Worm (Caenorhabditis elegans) whole organism, L2 larva: Measurements from ENCODE around the gene C34F11.1.
A peak's percentile ranks its signal among the peaks of the same experiment; 100 is the strongest.

Source experiments
- C34F6.9 ChIP-seq: fragments of 150-350 bp; optimal IDR thresholded peaks from 2 replicates; lab custom pipeline; 2014; ENCODE audit warnings: missing biosample characterization, missing genetic modification characterization
- F13H6.1 ChIP-seq: sonication (generic microtip); optimal IDR thresholded peaks from 2 replicates; lab custom pipeline; 2016; ENCODE audit warnings: missing genetic modification characterization, missing compliant biosample characterization
- R02D3.7 ChIP-seq: fragments of 150-350 bp; optimal IDR thresholded peaks from 2 replicates; lab custom pipeline; 2014; ENCODE audit warnings: missing biosample characterization, missing genetic modification characterization
- Y55F3AM.14 ChIP-seq: fragments of 200-800 bp; sonication (Bioruptor generic); optimal IDR thresholded peaks from 2 replicates; lab custom pipeline; 2018; ENCODE audit warnings: mild to moderate bottlenecking, missing genetic modification characterization, missing compliant biosample characterization
- ZK546.5 ChIP-seq: sonication (generic microtip); optimal IDR thresholded peaks from 2 replicates; lab custom pipeline; 2017; ENCODE audit warnings: missing biosample characterization, missing genetic modification characterization
- alr-1 ChIP-seq: fragments of 150-350 bp; optimal IDR thresholded peaks from 2 replicates; lab custom pipeline; 2014; ENCODE audit warnings: missing biosample characterization, missing genetic modification characterization
- aly-2 ChIP-seq: fragments of 150-350 bp; optimal IDR thresholded peaks from 2 replicates; lab custom pipeline; 2014; ENCODE audit warnings: missing biosample characterization, missing genetic modification characterization
- ama-1 ChIP-seq: fragments of 150-350 bp; optimal IDR thresholded peaks from 2 replicates; lab custom pipeline; 2018; ENCODE audit warnings: inconsistent platforms
- blmp-1 ChIP-seq: sonication (generic microtip); optimal IDR thresholded peaks from 2 replicates; lab custom pipeline; 2017; ENCODE audit warnings: missing genetic modification characterization, mild to moderate bottlenecking, missing compliant biosample characterization, antibody characterized with exemption, moderate library complexity; ENCODE audit not compliant: insufficient read depth
- ceh-16 ChIP-seq: fragments of 150-350 bp; optimal IDR thresholded peaks from 2 replicates; lab custom pipeline; 2014; ENCODE audit warnings: missing biosample characterization, missing genetic modification characterization
- ceh-82 ChIP-seq: fragments of 150-350 bp; optimal IDR thresholded peaks from 2 replicates; lab custom pipeline; 2014; ENCODE audit warnings: missing biosample characterization, missing genetic modification characterization
- crh-2 ChIP-seq: sonication (generic microtip); optimal IDR thresholded peaks from 2 replicates; lab custom pipeline; 2017; ENCODE audit warnings: missing biosample characterization, missing genetic modification characterization
- dmd-4 ChIP-seq: sonication (generic microtip); optimal IDR thresholded peaks from 2 replicates; lab custom pipeline; 2017; ENCODE audit warnings: missing biosample characterization, missing genetic modification characterization
- egl-27 ChIP-seq: sonication (generic microtip); optimal IDR thresholded peaks from 3 replicates; lab custom pipeline; 2017; ENCODE audit warnings: missing biosample characterization, missing genetic modification reagents, missing genetic modification characterization
- elt-1 ChIP-seq: fragments of 150-350 bp; optimal IDR thresholded peaks from 2 replicates; lab custom pipeline; 2014; ENCODE audit warnings: missing biosample characterization, missing genetic modification characterization
- elt-3 ChIP-seq: sonication (generic microtip); optimal IDR thresholded peaks from 2 replicates; lab custom pipeline; 2017; ENCODE audit warnings: missing biosample characterization, missing genetic modification characterization
- fos-1 ChIP-seq: fragments of 150-350 bp; optimal IDR thresholded peaks from 2 replicates; lab custom pipeline; 2014; ENCODE audit warnings: missing biosample characterization, missing genetic modification characterization
- gmeb-1 ChIP-seq: fragments of 150-350 bp; optimal IDR thresholded peaks from 2 replicates; lab custom pipeline; 2014; ENCODE audit warnings: missing biosample characterization, missing genetic modification characterization
- lin-11 ChIP-seq: fragments of 150-350 bp; sonication (generic microtip); optimal IDR thresholded peaks from 2 replicates; lab custom pipeline; 2014; ENCODE audit warnings: missing biosample characterization, missing genetic modification characterization, inconsistent platforms, mixed read lengths
- lin-13 ChIP-seq: fragments of 150-350 bp; optimal IDR thresholded peaks from 2 replicates; lab custom pipeline; 2014; ENCODE audit warnings: missing biosample characterization, missing genetic modification reagents, missing genetic modification characterization
- lin-39 ChIP-seq: fragments of 150-350 bp; optimal IDR thresholded peaks from 2 replicates; lab custom pipeline; 2014; ENCODE audit warnings: missing biosample characterization, missing genetic modification reagents, missing genetic modification characterization
- lsy-2 ChIP-seq, 2 experiments: fragments of 150-350 bp in 1 of 2; sonication (generic microtip) in 1 of 2; optimal IDR thresholded peaks; 2 replicates each; lab custom pipeline; 2014 to 2017; ENCODE audit warnings: missing biosample characterization in 2 of 2, missing genetic modification characterization in 2 of 2
- mab-5 ChIP-seq: fragments of 150-350 bp; optimal IDR thresholded peaks from 2 replicates; lab custom pipeline; 2014; ENCODE audit warnings: missing biosample characterization, missing genetic modification characterization
- mbf-1 ChIP-seq: sonication (generic microtip); optimal IDR thresholded peaks from 2 replicates; lab custom pipeline; 2017; ENCODE audit warnings: missing biosample characterization, missing genetic modification characterization
- mdl-1 ChIP-seq, 2 experiments: fragments of 150-350 bp in 1 of 2; sonication (generic microtip) in 1 of 2; optimal IDR thresholded peaks; 2 replicates each; lab custom pipeline; 2017; ENCODE audit warnings: missing biosample characterization in 2 of 2, missing genetic modification characterization in 2 of 2
- nhr-10 ChIP-seq: sonication (generic microtip); optimal IDR thresholded peaks from 2 replicates; lab custom pipeline; 2017; ENCODE audit warnings: missing biosample characterization, missing genetic modification characterization
- nhr-11 ChIP-seq: fragments of 150-350 bp; optimal IDR thresholded peaks from 2 replicates; lab custom pipeline; 2014; ENCODE audit warnings: missing biosample characterization, missing genetic modification characterization
- nhr-12 ChIP-seq: fragments of 150-350 bp; optimal IDR thresholded peaks from 2 replicates; lab custom pipeline; 2014; ENCODE audit warnings: missing biosample characterization, missing genetic modification characterization
- nhr-129 ChIP-seq: fragments of 150-350 bp; optimal IDR thresholded peaks from 2 replicates; lab custom pipeline; 2014; ENCODE audit warnings: missing biosample characterization, missing genetic modification characterization
- nhr-21 ChIP-seq: fragments of 150-350 bp; optimal IDR thresholded peaks from 2 replicates; lab custom pipeline; 2014; ENCODE audit warnings: missing biosample characterization, missing genetic modification characterization
- nhr-23 ChIP-seq: fragments of 150-350 bp; optimal IDR thresholded peaks from 2 replicates; lab custom pipeline; 2014; ENCODE audit warnings: missing biosample characterization, missing genetic modification reagents, missing genetic modification characterization
- nhr-237 ChIP-seq: fragments of 150-350 bp; optimal IDR thresholded peaks from 2 replicates; lab custom pipeline; 2014; ENCODE audit warnings: missing biosample characterization, missing genetic modification characterization
- nhr-25 ChIP-seq: fragments of 150-350 bp; sonication (generic microtip); optimal IDR thresholded peaks from 3 replicates; lab custom pipeline; 2014; ENCODE audit warnings: missing biosample characterization, missing genetic modification characterization
- peb-1 ChIP-seq: fragments of 150-350 bp; optimal IDR thresholded peaks from 2 replicates; lab custom pipeline; 2014; ENCODE audit warnings: missing biosample characterization, missing genetic modification characterization
- sem-4 ChIP-seq: fragments of 150-350 bp; optimal IDR thresholded peaks from 2 replicates; lab custom pipeline; 2014; ENCODE audit warnings: missing biosample characterization, missing genetic modification reagents, missing genetic modification characterization
- skn-1 ChIP-seq: sonication (generic microtip); optimal IDR thresholded peaks from 2 replicates; lab custom pipeline; 2017; ENCODE audit warnings: missing biosample characterization, missing genetic modification characterization
- sma-3 ChIP-seq: sonication (generic microtip); optimal IDR thresholded peaks from 2 replicates; lab custom pipeline; 2016; ENCODE audit warnings: missing genetic modification reagents, missing genetic modification characterization, missing compliant biosample characterization
- sma-9 ChIP-seq, 2 experiments: fragments of 150-350 bp in 1 of 2; sonication (generic microtip) in 1 of 2; optimal IDR thresholded peaks; 2 replicates each; lab custom pipeline; 2014 to 2016; ENCODE audit warnings: missing genetic modification characterization in 2 of 2, mild to moderate bottlenecking in 1 of 2, missing biosample characterization in 1 of 2, missing compliant biosample characterization in 1 of 2, missing genetic modification reagents in 1 of 2, moderate library complexity in 1 of 2
- snpc-4 ChIP-seq: fragments of 150-350 bp; optimal IDR thresholded peaks from 2 replicates; lab custom pipeline; 2014; ENCODE audit warnings: missing biosample characterization, missing genetic modification characterization
- unc-39 ChIP-seq: fragments of 150-350 bp; optimal IDR thresholded peaks from 2 replicates; lab custom pipeline; 2014; ENCODE audit warnings: missing biosample characterization, missing genetic modification characterization
- unc-55 ChIP-seq: fragments of 150-350 bp; sonication (generic microtip); optimal IDR thresholded peaks from 3 replicates; lab custom pipeline; 2014; ENCODE audit warnings: missing biosample characterization, missing genetic modification reagents, missing genetic modification characterization
- unc-62 ChIP-seq: fragments of 150-350 bp; optimal IDR thresholded peaks from 2 replicates; lab custom pipeline; 2014; ENCODE audit warnings: missing biosample characterization, missing genetic modification reagents, missing genetic modification characterization
- zag-1 ChIP-seq: fragments of 150-350 bp; optimal IDR thresholded peaks from 2 replicates; lab custom pipeline; 2014; ENCODE audit warnings: missing biosample characterization, missing genetic modification characterization
- ztf-1 ChIP-seq: fragments of 200-800 bp; sonication (Bioruptor generic); conservative IDR thresholded peaks from 2 replicates; pipeline ENCODE4 v1.3.6; 2022; ENCODE audit warnings: missing genetic modification characterization, missing compliant biosample characterization
- ztf-11 ChIP-seq: sonication (generic microtip); optimal IDR thresholded peaks from 2 replicates; lab custom pipeline; 2017; ENCODE audit warnings: missing biosample characterization, missing genetic modification characterization
- ztf-4 ChIP-seq: fragments of 150-350 bp; optimal IDR thresholded peaks from 2 replicates; lab custom pipeline; 2014; ENCODE audit warnings: missing biosample characterization, missing genetic modification characterization

Gene C34F11.1

ce11 chrII:5195504-5195903 lies 17.3 kb upstream of the C34F11.1 start, which contains the start of gene C34F11.5:
Gene C34F11.5 (plus strand): TSS chrII:5195804.
- TF ChIP-seq crh-2 (tag; lab: Kevin White, UChicago) (no peak), alr-1 (no peak), ceh-82 (tag; lab: Kevin White, UChicago) (no peak), ztf-1 (GFP tag; lab: Robert Waterston, UW) (no peak), nhr-25 (tag; lab: Kevin White, UChicago) (no peak), aly-2 (tag; lab: Kevin White, UChicago) (no peak), ceh-16 (no peak)
- TF ChIP-seq, all 48 proteins: peak for 0

- no peak for TF ChIP-seq egl-27 (tag; lab: Kevin White, UChicago)
- TF ChIP-seq ztf-4 (tag; lab: Kevin White, UChicago), result no peak
- TF ChIP-seq F13H6.1, result no peak
Measured at ce11 chrII:5199497-5199896, 13.3 kb upstream of the C34F11.1 start, which contains the start of gene msp-50. Gene msp-50 (plus strand): TSS chrII:5199797.

- TF ChIP-seq snpc-4 (tag; lab: Kevin White, UChicago), result peak; percentile 90
Measured at ce11 chrII:5200205-5200604, 12.6 kb upstream of the C34F11.1 start.

- TF ChIP-seq F13H6.1 (peak; percentile 60), unc-39 (tag; lab: Kevin White, UChicago) (no peak), unc-55 (peak; percentile 49), sem-4 (tag; lab: Kevin White, UChicago) (no peak), R02D3.7 (tag; lab: Kevin White, UChicago) (no peak), ztf-11 (no peak), sma-9 (GFP tag; optimal IDR thresholded peaks at IDR 0.05; lab: Kevin White, UChicago) (peak; percentile 33), sma-9 (tag; optimal IDR thresholded peaks at IDR 0.05; lab: Kevin White, UChicago) (no peak), ztf-1 (GFP tag; lab: Robert Waterston, UW) (no peak), ZK546.5 (no peak), peb-1 (tag; lab: Kevin White, UChicago) (no peak), lsy-2 (tag; optimal IDR thresholded peaks at IDR 0.05; lab: Kevin White, UChicago) (peak in 1 of 2 experiments; percentile 72), elt-1 (no peak), C34F6.9 (tag; lab: Kevin White, UChicago) (peak; percentile 72), unc-62 (GFP tag; lab: Kevin White, UChicago) (no peak), gmeb-1 (tag; lab: Kevin White, UChicago) (no peak), snpc-4 (tag; lab: Kevin White, UChicago) (peak; percentile 6), dmd-4 (tag; lab: Kevin White, UChicago) (peak; percentile 48), ceh-16 (no peak), nhr-10 (tag; lab: Kevin White, UChicago) (no peak), sma-3 (GFP tag; lab: Kevin White, UChicago) (no peak), blmp-1 (peak; percentile 29), crh-2 (tag; lab: Kevin White, UChicago) (no peak), zag-1 (tag; lab: Kevin White, UChicago) (no peak), aly-2 (tag; lab: Kevin White, UChicago) (no peak), skn-1 (no peak), mbf-1 (no peak), fos-1 (peak; percentile 3), alr-1 (no peak), mab-5 (tag; lab: Kevin White, UChicago) (no peak), nhr-237 (tag; lab: Kevin White, UChicago) (no peak), lin-13 (no peak), elt-3 (tag; lab: Kevin White, UChicago) (no peak), lin-11 (tag; lab: Kevin White, UChicago) (no peak), ama-1 (lab: Kevin White, UChicago) (peak; percentile 58), lin-39 (tag; lab: Kevin White, UChicago) (no peak), nhr-23 (no peak), ztf-4 (tag; lab: Kevin White, UChicago) (no peak), Y55F3AM.14 (no peak), nhr-11 (tag; lab: Kevin White, UChicago) (no peak), nhr-25 (tag; lab: Kevin White, UChicago) (no peak), nhr-21 (no peak), mdl-1 (tag; optimal IDR thresholded peaks at IDR 0.05; lab: Kevin White, UChicago) (no peak), nhr-129 (tag; lab: Kevin White, UChicago) (peak; percentile 55), ceh-82 (tag; lab: Kevin White, UChicago) (no peak), nhr-12 (tag; lab: Kevin White, UChicago) (no peak), egl-27 (tag; lab: Kevin White, UChicago) (no peak)
Measured at ce11 chrII:5200987-5201582, 11.7 kb upstream of the C34F11.1 start.
